Fruit fly (Drosophila melanogaster): ENCODE data around the gene Creld.

Creld gene

dm6 chr2L:102161-102761, at the start of gene Creld:
Gene Creld, plus strand, starts transcription at chr2L:102380.
- TF ChIP-seq pan (optimal IDR thresholded peaks at IDR 0.05) (no peak), Dll (optimal IDR thresholded peaks at IDR 0.05) (no peak), CG8478 (optimal IDR thresholded peaks at IDR 0.05) (no peak), psq (optimal IDR thresholded peaks at IDR 0.05) (no peak), usp (GFP tag; optimal IDR thresholded peaks at IDR 0.05) (no peak), EcR (GFP tag; optimal IDR thresholded peaks at IDR 0.05) (no peak)

dm6 chr2L:53108-53507, 49.1 kb upstream of the Creld start:
- TF ChIP-seq usp (GFP tag; optimal IDR thresholded peaks at IDR 0.05) = no peak
- TF ChIP-seq Dll (optimal IDR thresholded peaks at IDR 0.05) = no peak
- TF ChIP-seq EcR (GFP tag; optimal IDR thresholded peaks at IDR 0.05) = no peak
- no peak for TF ChIP-seq CG8478 (optimal IDR thresholded peaks at IDR 0.05)
- TF ChIP-seq psq (optimal IDR thresholded peaks at IDR 0.05) = no peak
- no peak for TF ChIP-seq pan (optimal IDR thresholded peaks at IDR 0.05)

DNA sequence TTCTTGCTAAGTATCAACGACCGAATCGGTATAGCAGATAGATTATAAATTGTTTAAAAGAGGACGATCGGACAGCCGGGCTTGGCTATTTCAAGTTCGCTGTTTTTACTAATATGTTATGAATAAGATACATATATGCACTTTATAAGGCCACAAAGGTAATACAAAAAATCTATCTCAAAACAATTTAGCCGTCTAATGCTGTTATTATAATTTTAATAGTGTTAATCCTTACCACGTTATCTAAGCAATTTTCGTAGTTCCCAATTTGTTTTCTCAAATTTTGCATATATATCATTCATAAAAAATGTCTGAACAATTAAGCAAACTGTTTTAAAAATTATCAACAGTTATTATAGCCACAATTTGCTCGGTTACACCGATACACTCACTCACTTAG, 45.3 kb upstream of the Creld start:
- TF ChIP-seq usp (GFP tag; optimal IDR thresholded peaks at IDR 0.05) (no peak), pan (optimal IDR thresholded peaks at IDR 0.05) (no peak), CG8478 (optimal IDR thresholded peaks at IDR 0.05) (no peak), Dll (optimal IDR thresholded peaks at IDR 0.05) (no peak), EcR (GFP tag; optimal IDR thresholded peaks at IDR 0.05) (no peak), psq (optimal IDR thresholded peaks at IDR 0.05) (no peak)

- TF ChIP-seq pan (optimal IDR thresholded peaks at IDR 0.05) (no peak), EcR (GFP tag; optimal IDR thresholded peaks at IDR 0.05) (no peak), usp (GFP tag; optimal IDR thresholded peaks at IDR 0.05) (no peak), CG8478 (optimal IDR thresholded peaks at IDR 0.05) (no peak), Dll (optimal IDR thresholded peaks at IDR 0.05) (no peak), psq (optimal IDR thresholded peaks at IDR 0.05) (no peak)
These were observed 43.0 kb upstream of the Creld start for dm6 chr2L:59058-59603.

dm6 chr2L:65354-65949, 36.7 kb upstream of the Creld start, which contains the start of gene Cda5:
Gene Cda5, minus strand, starts transcription at chr2L:65404.
- TF ChIP-seq usp (GFP tag; optimal IDR thresholded peaks at IDR 0.05) (no peak), EcR (GFP tag; optimal IDR thresholded peaks at IDR 0.05) (no peak), Dll (optimal IDR thresholded peaks at IDR 0.05) (no peak), pan (optimal IDR thresholded peaks at IDR 0.05) (no peak), CG8478 (optimal IDR thresholded peaks at IDR 0.05) (no peak), psq (optimal IDR thresholded peaks at IDR 0.05) (no peak)

DNA sequence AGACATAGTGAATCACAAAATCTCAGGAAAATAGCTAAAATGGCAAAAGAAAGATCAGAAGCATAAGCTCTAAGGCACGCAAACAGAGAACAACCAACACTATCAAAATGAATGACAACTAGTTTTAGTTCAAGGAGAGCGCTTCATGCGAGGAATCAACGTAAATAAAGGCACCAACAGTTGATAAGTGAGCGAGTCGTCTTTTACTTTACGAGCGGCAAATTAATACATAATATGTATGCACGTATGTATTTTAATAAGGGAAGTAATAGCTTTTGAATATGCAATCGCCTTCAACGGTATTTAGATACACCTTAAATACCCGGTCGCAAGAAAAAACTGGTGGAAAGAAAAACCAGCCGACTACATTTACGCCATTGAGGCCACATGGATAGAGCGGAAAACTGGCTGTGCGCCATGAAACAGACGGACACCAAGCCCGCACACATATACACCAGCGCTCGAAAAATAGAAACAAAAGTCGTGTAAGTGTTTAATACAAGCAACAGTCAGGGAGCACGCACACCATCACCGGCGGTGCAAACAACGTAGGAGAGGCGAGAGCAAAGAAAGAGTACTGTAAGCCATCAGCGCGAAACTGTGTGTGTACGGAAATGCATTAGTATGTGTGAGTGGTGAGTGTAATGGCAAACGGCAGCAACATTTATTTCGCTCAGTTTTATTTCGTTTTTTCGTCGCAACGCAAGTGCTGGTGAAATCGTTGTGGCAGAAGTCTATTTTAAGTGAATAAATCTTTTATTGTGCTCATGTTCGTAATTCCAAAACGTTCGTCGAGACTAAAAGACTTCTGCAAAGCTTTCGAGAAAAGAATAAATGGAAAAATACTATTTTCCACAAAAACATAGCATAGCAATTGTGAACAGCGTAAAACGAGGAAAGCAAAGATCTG, 35.6 kb upstream of the Creld start, which contains the start of gene dbr:
Gene dbr (plus strand): TSS at position 114 of the 910 bp plus-strand sequence.
- no peak for TF ChIP-seq psq (optimal IDR thresholded peaks at IDR 0.05)
- TF ChIP-seq usp (GFP tag; optimal IDR thresholded peaks at IDR 0.05) = no peak
- TF ChIP-seq CG8478 (optimal IDR thresholded peaks at IDR 0.05) = peak; percentile 73

DNA sequence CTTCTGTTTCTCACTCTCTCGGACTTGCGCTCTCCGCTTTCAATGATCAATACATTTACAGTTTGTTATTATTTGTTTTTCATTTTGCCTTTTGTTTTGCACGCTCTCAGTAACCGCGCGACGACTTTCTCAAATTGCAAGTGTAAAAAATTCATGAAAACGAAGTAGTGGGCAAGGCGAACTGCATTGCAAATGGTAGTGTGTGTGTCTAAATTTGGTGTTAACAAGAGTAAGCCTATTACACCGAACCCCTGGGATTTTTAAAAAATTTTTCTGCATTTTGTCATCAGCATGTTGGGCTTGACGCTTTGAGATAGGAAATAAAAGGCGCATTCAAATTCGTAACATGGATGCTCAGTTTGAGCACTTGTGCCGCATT, 34.9 kb upstream of the Creld start:
- no peak for TF ChIP-seq psq (optimal IDR thresholded peaks at IDR 0.05)
- no peak for TF ChIP-seq Dll (optimal IDR thresholded peaks at IDR 0.05)
- no peak for TF ChIP-seq CG8478 (optimal IDR thresholded peaks at IDR 0.05)
- peak; percentile 32 for TF ChIP-seq pan (optimal IDR thresholded peaks at IDR 0.05)

dm6 chr2L:69560-69959, 32.6 kb upstream of the Creld start:
- TF ChIP-seq pan (optimal IDR thresholded peaks at IDR 0.05) = no peak
- TF ChIP-seq psq (optimal IDR thresholded peaks at IDR 0.05) = no peak
- TF ChIP-seq Dll (optimal IDR thresholded peaks at IDR 0.05) = no peak
- TF ChIP-seq CG8478 (optimal IDR thresholded peaks at IDR 0.05) = no peak
- TF ChIP-seq usp (GFP tag; optimal IDR thresholded peaks at IDR 0.05) = no peak
- no peak for TF ChIP-seq EcR (GFP tag; optimal IDR thresholded peaks at IDR 0.05)

DNA sequence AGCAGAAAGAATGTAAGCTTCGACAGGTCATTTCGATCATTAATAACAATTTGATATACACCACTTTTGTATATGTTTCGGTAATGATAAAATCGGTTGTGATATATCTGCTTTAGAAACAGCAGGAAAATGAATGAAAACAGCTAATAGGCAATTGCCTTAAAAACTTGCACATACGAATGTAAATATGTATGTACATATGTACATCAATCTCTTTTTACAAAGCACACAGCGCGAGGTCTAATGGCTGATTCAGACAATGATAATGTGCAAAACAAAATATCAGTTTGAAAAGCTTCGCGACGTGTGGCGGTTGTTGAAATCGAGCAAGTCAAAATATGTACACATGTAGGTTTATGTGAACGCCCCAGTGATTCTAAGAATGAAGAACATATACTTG, 30.7 kb upstream of the Creld start, which contains the start of gene galectin:
Gene galectin (plus strand): TSS at position 301 of the 400 bp plus-strand sequence.
- TF ChIP-seq psq (optimal IDR thresholded peaks at IDR 0.05) = no peak
- no peak for TF ChIP-seq pan (optimal IDR thresholded peaks at IDR 0.05)
- no peak for TF ChIP-seq usp (GFP tag; optimal IDR thresholded peaks at IDR 0.05)
- no peak for TF ChIP-seq CG8478 (optimal IDR thresholded peaks at IDR 0.05)
- TF ChIP-seq Dll (optimal IDR thresholded peaks at IDR 0.05) = no peak
- TF ChIP-seq EcR (GFP tag; optimal IDR thresholded peaks at IDR 0.05) = no peak

dm6 chr2L:71869-72751, 30.1 kb upstream of the Creld start:
- no peak for TF ChIP-seq usp (GFP tag; optimal IDR thresholded peaks at IDR 0.05)
- TF ChIP-seq pan (optimal IDR thresholded peaks at IDR 0.05) = no peak
- no peak for TF ChIP-seq psq (optimal IDR thresholded peaks at IDR 0.05)

All from whole organism.